Worm (Caenorhabditis elegans): ENCODE data around the gene rgs-2.

The rgs-2 gene

ce11 chrX:12759642-12760041 lies 47.2 kb downstream of the rgs-2 start:
- no peak for TF ChIP-seq ama-1 (optimal IDR thresholded peaks at IDR 0.05)
- no peak for TF ChIP-seq B0310.2 (tag; optimal IDR thresholded peaks at IDR 0.05)

ce11 chrX:12761295-12761775 lies 48.9 kb downstream of the rgs-2 start:
- TF ChIP-seq tra-4 (tag; optimal IDR thresholded peaks at IDR 0.05) (no peak), pes-1 (GFP tag; IDR thresholded peaks at IDR 0.05) (no peak), ets-7 (tag; optimal IDR thresholded peaks at IDR 0.05) (no peak), B0310.2 (tag; optimal IDR thresholded peaks at IDR 0.05) (no peak), hmg-4 (GFP tag; optimal IDR thresholded peaks at IDR 0.05) (no peak), tbx-11 (GFP tag; IDR thresholded peaks at IDR 0.05) (no peak), aly-1 (tag; optimal IDR thresholded peaks at IDR 0.05) (no peak), hnd-1 (tag; optimal IDR thresholded peaks at IDR 0.05) (no peak)

- TF ChIP-seq pes-1 (GFP tag; IDR thresholded peaks at IDR 0.05) (no peak), B0310.2 (tag; optimal IDR thresholded peaks at IDR 0.05) (no peak), ets-7 (tag; optimal IDR thresholded peaks at IDR 0.05) (no peak), F13C5.2 (tag; optimal IDR thresholded peaks at IDR 0.05) (no peak), aly-1 (tag; optimal IDR thresholded peaks at IDR 0.05) (no peak), tra-4 (tag; optimal IDR thresholded peaks at IDR 0.05) (no peak), scrt-1 (GFP tag; IDR thresholded peaks at IDR 0.05) (no peak), flt-1 (GFP tag; IDR thresholded peaks at IDR 0.05) (no peak), hmbx-1 (tag; optimal IDR thresholded peaks at IDR 0.05) (no peak), tbx-11 (GFP tag; IDR thresholded peaks at IDR 0.05) (no peak), ceh-36 (tag; optimal IDR thresholded peaks at IDR 0.05) (no peak), hnd-1 (tag; optimal IDR thresholded peaks at IDR 0.05) (no peak), ceh-13 (GFP tag; optimal IDR thresholded peaks at IDR 0.05) (no peak), sea-1 (GFP tag; conservative IDR thresholded peaks at IDR 0.05) (no peak), ama-1 (optimal IDR thresholded peaks at IDR 0.05) (no peak), hmg-4 (GFP tag; optimal IDR thresholded peaks at IDR 0.05) (no peak)
Measured at ce11 chrX:12761778-12762177, 49.3 kb downstream of the rgs-2 start, which contains the start of gene cept-1. Gene cept-1, plus strand, starts transcription at chrX:12762078.

ce11 chrX:12764009-12764408 lies 51.6 kb downstream of the rgs-2 start:
- TF ChIP-seq aly-1 (tag; optimal IDR thresholded peaks at IDR 0.05) (no peak), ceh-13 (GFP tag; optimal IDR thresholded peaks at IDR 0.05) (no peak), tra-4 (tag; optimal IDR thresholded peaks at IDR 0.05) (no peak), tbx-37 (GFP tag; conservative IDR thresholded peaks at IDR 0.05) (no peak), ama-1 (optimal IDR thresholded peaks at IDR 0.05) (no peak), ceh-36 (tag; optimal IDR thresholded peaks at IDR 0.05) (no peak), B0310.2 (tag; optimal IDR thresholded peaks at IDR 0.05) (no peak), tbx-11 (GFP tag; IDR thresholded peaks at IDR 0.05) (no peak), F13C5.2 (tag; optimal IDR thresholded peaks at IDR 0.05) (no peak), flt-1 (GFP tag; IDR thresholded peaks at IDR 0.05) (no peak), hmbx-1 (tag; optimal IDR thresholded peaks at IDR 0.05) (no peak), ets-7 (tag; optimal IDR thresholded peaks at IDR 0.05) (no peak), hnd-1 (tag; optimal IDR thresholded peaks at IDR 0.05) (no peak), hmg-4 (GFP tag; optimal IDR thresholded peaks at IDR 0.05) (no peak), sea-1 (GFP tag; conservative IDR thresholded peaks at IDR 0.05) (no peak), scrt-1 (GFP tag; IDR thresholded peaks at IDR 0.05) (no peak), pes-1 (GFP tag; IDR thresholded peaks at IDR 0.05) (no peak)

- TF ChIP-seq F13C5.2 (tag; optimal IDR thresholded peaks at IDR 0.05) = no peak
- no peak for TF ChIP-seq tbx-11 (GFP tag; IDR thresholded peaks at IDR 0.05)
- TF ChIP-seq ets-7 (tag; optimal IDR thresholded peaks at IDR 0.05) = no peak
- TF ChIP-seq tra-4 (tag; optimal IDR thresholded peaks at IDR 0.05) = no peak
- TF ChIP-seq sea-1 (GFP tag; conservative IDR thresholded peaks at IDR 0.05) = no peak
- TF ChIP-seq tbx-37 (GFP tag; conservative IDR thresholded peaks at IDR 0.05) = no peak
- TF ChIP-seq hmbx-1 (tag; optimal IDR thresholded peaks at IDR 0.05) = no peak
- TF ChIP-seq scrt-1 (GFP tag; IDR thresholded peaks at IDR 0.05) = no peak
- TF ChIP-seq aly-1 (tag; optimal IDR thresholded peaks at IDR 0.05) = no peak
Measured at ce11 chrX:12769697-12770096, 57.2 kb downstream of the rgs-2 start, which contains the start of gene ilc-17.1. Gene ilc-17.1, minus strand, starts transcription at chrX:12769797.

Measured in whole organism, early embryonic.